Fruit fly (Drosophila melanogaster) whole organism, adult: ENCODE data around the gene Pp2B-14D.
A peak's percentile ranks its signal among the peaks of the same experiment; 100 is the strongest.

Experiments
- CG11617 ChIP-seq: fragments of 200-800 bp; sonication (Bioruptor generic); optimal IDR thresholded peaks from 2 replicates; lab custom pipeline; 2017; ENCODE audit warnings: mild to moderate bottlenecking, missing biosample characterization, missing genetic modification reagents, missing genetic modification characterization
- CG12768 ChIP-seq: fragments of 200-800 bp; sonication (Bioruptor generic); optimal IDR thresholded peaks from 2 replicates; lab custom pipeline; 2017; ENCODE audit warnings: missing biosample characterization, missing genetic modification characterization, mild to moderate bottlenecking, moderate library complexity, missing genetic modification reagents
- CG14711 ChIP-seq: fragments of 200-800 bp; sonication (Bioruptor generic); optimal IDR thresholded peaks from 2 replicates; lab custom pipeline; 2018; ENCODE audit warnings: missing biosample characterization, mild to moderate bottlenecking, missing genetic modification characterization, moderate library complexity
- CG1620 ChIP-seq: fragments of 200-800 bp; sonication (Bioruptor generic); optimal IDR thresholded peaks from 2 replicates; lab custom pipeline; 2016; ENCODE audit warnings: missing biosample characterization, missing genetic modification characterization
- CG33017 ChIP-seq: fragments of 200-800 bp; sonication (Bioruptor generic); optimal IDR thresholded peaks from 2 replicates; lab custom pipeline; 2018; ENCODE audit warnings: missing biosample characterization, mild to moderate bottlenecking, missing genetic modification characterization, moderate library complexity
- CG5204 ChIP-seq: fragments of 200-800 bp; sonication (Bioruptor generic); optimal IDR thresholded peaks from 2 replicates; lab custom pipeline; 2016; ENCODE audit warnings: missing biosample characterization, missing genetic modification characterization
- CG7045 ChIP-seq: fragments of 200-800 bp; sonication (Bioruptor generic); optimal IDR thresholded peaks from 2 replicates; lab custom pipeline; 2017; ENCODE audit warnings: missing biosample characterization, mild to moderate bottlenecking, missing genetic modification characterization
- CG7101 ChIP-seq: fragments of 200-800 bp; sonication (Bioruptor generic); optimal IDR thresholded peaks from 2 replicates; lab custom pipeline; 2018; ENCODE audit warnings: missing biosample characterization, mild to moderate bottlenecking, missing genetic modification characterization, moderate library complexity
- Clk ChIP-seq: fragments of 200-800 bp; sonication (Bioruptor generic); optimal IDR thresholded peaks from 2 replicates; lab custom pipeline; 2017; ENCODE audit warnings: missing biosample characterization, missing genetic modification characterization
- Crg-1 ChIP-seq: fragments of 200-800 bp; sonication (Bioruptor generic); optimal IDR thresholded peaks from 2 replicates; lab custom pipeline; 2016; ENCODE audit warnings: missing biosample characterization, missing genetic modification characterization
- Hr96 ChIP-seq: fragments of 200-800 bp; sonication (Bioruptor generic); optimal IDR thresholded peaks from 2 replicates; lab custom pipeline; 2016; ENCODE audit warnings: missing biosample characterization, missing genetic modification characterization
- Mnt ChIP-seq: fragments of 200-800 bp; sonication (Bioruptor generic); optimal IDR thresholded peaks from 2 replicates; lab custom pipeline; 2016; ENCODE audit warnings: missing biosample characterization, mild to moderate bottlenecking, missing genetic modification characterization
- bab1 ChIP-seq: fragments of 200-800 bp; sonication (Bioruptor generic); optimal IDR thresholded peaks from 3 replicates; lab custom pipeline; 2019; ENCODE audit warnings: missing biosample characterization, mild to moderate bottlenecking, missing genetic modification characterization, moderate library complexity
- cic ChIP-seq: fragments of 200-800 bp; sonication (Bioruptor generic); optimal IDR thresholded peaks from 2 replicates; lab custom pipeline; 2017; ENCODE audit warnings: missing biosample characterization, mild to moderate bottlenecking, missing genetic modification characterization, moderate library complexity
- cnc ChIP-seq, 2 experiments: fragments of >200 bp; optimal IDR thresholded peaks; 2 replicates each; lab custom pipeline; 2017
- kay ChIP-seq: fragments of 200-800 bp; sonication (Bioruptor generic); peaks from one replicate; lab custom pipeline; 2016; ENCODE audit warnings: missing biosample characterization, missing genetic modification characterization, borderline replicate concordance
- ovo ChIP-seq: fragments of 200-800 bp; sonication (Bioruptor generic); optimal IDR thresholded peaks from 2 replicates; lab custom pipeline; 2016; ENCODE audit warnings: missing biosample characterization, missing genetic modification characterization
- pad ChIP-seq: fragments of 200-800 bp; sonication (Bioruptor generic); optimal IDR thresholded peaks from 3 replicates; lab custom pipeline; 2017; ENCODE audit warnings: missing biosample characterization, missing genetic modification characterization, mild to moderate bottlenecking, moderate library complexity, missing genetic modification reagents
- tj ChIP-seq: fragments of 200-800 bp; sonication (Bioruptor generic); optimal IDR thresholded peaks from 3 replicates; lab custom pipeline; 2017; ENCODE audit warnings: missing biosample characterization, mild to moderate bottlenecking, missing genetic modification characterization, moderate library complexity
- toe ChIP-seq: fragments of 200-800 bp; sonication (Bioruptor generic); optimal IDR thresholded peaks from 2 replicates; lab custom pipeline; 2016; ENCODE audit warnings: missing biosample characterization, missing genetic modification characterization

Pp2B-14D gene

DNA sequence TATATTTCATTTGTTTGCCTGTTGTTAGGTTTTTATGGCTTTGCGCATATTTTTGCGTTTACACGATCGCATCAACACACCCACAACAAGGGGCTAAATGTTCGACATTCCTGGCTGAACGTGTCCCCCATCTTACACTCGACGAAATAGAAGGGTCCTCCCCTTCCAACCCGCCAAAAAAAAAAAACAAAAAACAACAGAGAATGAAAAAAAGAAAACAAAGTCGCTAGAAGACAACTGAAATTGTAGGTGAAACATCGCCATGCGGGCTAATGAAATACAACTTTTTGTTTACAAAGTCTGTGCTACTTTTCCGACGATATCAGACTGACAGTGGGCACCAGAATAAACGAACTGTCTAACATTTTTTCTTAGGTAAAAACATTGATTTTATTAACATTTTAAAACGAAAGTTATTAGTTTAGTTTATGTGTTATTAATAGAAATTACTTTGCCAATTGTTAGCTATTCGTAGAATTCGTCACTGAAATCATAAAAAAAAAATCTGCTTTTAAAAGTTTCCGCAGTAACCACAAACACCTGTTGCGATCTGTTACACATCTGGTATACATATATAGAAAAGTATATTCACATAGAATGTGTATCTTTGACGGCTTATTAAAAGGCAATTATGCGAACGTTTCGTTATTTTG lies 10.9 kb upstream of the Pp2B-14D start:
- TF ChIP-seq tj (no peak), kay (GFP tag; lab: Kevin White, UChicago) (peak; percentile 72)

DNA sequence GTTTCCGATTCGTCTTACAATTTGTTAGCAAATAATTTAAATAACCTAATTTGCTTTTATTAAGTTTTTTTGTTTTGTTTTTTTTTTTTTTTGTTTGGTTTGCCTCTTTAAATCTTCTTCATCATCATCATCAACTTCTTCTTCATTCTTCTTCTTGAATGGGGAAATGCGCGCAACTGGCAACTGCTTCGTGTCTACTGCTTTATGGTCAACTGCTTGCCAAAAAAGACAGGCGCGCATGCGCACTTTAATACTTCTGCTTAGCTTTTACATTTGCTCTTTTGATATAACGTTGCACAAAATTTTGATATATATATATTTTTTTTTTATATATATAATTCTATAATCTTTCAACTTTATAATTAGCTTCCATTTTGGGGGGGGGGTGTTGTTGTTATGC lies 5.6 kb upstream of the Pp2B-14D start:
- TF ChIP-seq kay (GFP tag; lab: Kevin White, UChicago) (peak; percentile 39), CG14711 (tag; lab: Kevin White, UChicago) (no peak)

DNA sequence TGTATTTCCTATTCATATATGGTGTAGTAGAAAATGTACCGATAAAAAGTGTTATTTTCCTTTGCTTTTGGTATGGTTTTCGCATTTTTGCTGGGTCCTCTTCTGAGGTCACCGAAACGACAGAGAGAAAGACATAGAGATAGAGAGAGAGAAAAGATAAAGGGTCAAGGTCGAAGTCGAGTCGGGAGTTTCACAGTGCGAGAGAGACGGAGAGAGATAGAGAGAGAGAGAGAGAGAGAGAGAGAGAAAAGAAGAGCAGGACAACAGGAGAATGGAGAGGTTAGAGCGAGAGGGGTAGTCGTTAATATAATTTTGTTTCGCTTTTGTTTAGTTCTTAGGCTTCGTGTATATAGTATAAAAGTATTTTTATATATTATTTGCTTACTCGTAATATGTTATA lies 2.4 kb upstream of the Pp2B-14D start:
- no peak for TF ChIP-seq CG11617 (GFP tag; lab: Kevin White, UChicago)
- TF ChIP-seq CG7101 (tag; lab: Kevin White, UChicago) = no peak
- TF ChIP-seq tj = no peak
- TF ChIP-seq CG12768 = no peak
- TF ChIP-seq cic (GFP tag; lab: Kevin White, UChicago) = no peak
- TF ChIP-seq CG14711 (tag; lab: Kevin White, UChicago) = no peak
- no peak for TF ChIP-seq ovo (GFP tag; lab: Kevin White, UChicago)
- no peak for TF ChIP-seq CG7045
- TF ChIP-seq bab1 (GFP tag; lab: Kevin White, UChicago) = no peak
- no peak for TF ChIP-seq pad (GFP tag; lab: Kevin White, UChicago)
- no peak for TF ChIP-seq Clk (GFP tag; lab: Kevin White, UChicago)

DNA sequence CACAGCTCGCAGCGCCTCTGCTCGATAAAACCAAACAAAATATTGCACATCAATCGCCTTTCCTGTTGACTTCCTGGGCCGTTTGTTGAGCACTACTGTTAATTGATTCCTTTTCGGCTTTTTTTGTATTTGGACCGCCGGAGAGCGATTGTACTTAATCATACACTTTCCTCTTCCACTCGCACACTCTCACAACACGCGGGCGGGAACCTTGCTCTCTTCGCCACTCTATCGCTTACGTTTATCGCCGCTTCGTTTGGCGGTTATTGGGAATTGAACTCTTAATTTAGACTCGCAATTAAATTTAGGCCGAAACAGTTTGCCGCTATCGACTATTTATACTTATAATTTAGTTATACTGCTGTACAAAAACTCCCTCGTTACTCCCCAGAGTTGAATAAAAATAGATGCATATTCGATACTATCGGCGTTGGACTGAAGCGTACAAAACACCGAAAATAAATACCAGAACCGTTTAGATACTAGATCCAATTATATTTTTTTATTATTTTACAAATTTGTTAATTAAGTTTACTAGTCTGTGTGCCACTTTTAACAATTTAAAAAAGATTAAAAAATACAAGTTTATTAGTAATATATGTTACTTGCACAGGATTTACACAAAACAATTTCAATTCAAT lies 6.2 kb downstream of the Pp2B-14D start, which contains the start of gene Arp2:
Gene Arp2 (minus strand): TSS at position 427 of the 641 bp plus-strand sequence.
- TF ChIP-seq cic (GFP tag; lab: Kevin White, UChicago) = no peak
- no peak for TF ChIP-seq cnc (optimal IDR thresholded peaks at IDR 0.05; lab: Kevin White, UChicago)
- no peak for TF ChIP-seq CG11617 (GFP tag; lab: Kevin White, UChicago)

DNA sequence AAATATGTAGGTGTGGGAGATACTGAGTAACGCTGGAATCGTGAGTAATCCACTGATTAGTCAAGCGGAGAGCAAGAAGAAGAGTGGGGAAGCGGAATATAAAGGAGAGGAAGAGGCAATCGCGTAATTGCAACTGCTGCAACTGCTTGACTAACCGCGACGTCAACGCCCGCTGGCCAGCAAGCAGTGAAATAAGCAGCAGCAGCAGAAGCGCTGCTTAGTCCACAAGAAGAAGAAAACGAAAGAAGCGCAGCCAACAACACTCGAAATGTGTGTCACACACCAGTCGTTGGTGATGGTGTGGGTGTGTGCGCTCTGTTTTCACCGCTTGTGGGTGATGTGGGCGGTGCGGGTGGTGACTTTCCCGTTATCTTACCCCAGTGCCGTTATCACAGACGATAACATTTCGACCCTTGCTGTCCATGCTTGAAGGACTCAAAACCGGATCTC lies 6.8 kb downstream of the Pp2B-14D start:
- TF ChIP-seq Clk (GFP tag; lab: Kevin White, UChicago) (no peak), CG5204 (GFP tag; lab: Kevin White, UChicago) (no peak), CG11617 (GFP tag; lab: Kevin White, UChicago) (no peak), cic (GFP tag; lab: Kevin White, UChicago) (peak; percentile 44), CG12768 (no peak), ovo (GFP tag; lab: Kevin White, UChicago) (peak; percentile 45), CG33017 (tag; lab: Kevin White, UChicago) (no peak), pad (GFP tag; lab: Kevin White, UChicago) (no peak), CG1620 (no peak), toe (GFP tag; lab: Kevin White, UChicago) (no peak), CG7045 (no peak), bab1 (GFP tag; lab: Kevin White, UChicago) (no peak), Mnt (GFP tag; lab: Kevin White, UChicago) (no peak), kay (GFP tag; lab: Kevin White, UChicago) (no peak), tj (peak; percentile 46)

DNA sequence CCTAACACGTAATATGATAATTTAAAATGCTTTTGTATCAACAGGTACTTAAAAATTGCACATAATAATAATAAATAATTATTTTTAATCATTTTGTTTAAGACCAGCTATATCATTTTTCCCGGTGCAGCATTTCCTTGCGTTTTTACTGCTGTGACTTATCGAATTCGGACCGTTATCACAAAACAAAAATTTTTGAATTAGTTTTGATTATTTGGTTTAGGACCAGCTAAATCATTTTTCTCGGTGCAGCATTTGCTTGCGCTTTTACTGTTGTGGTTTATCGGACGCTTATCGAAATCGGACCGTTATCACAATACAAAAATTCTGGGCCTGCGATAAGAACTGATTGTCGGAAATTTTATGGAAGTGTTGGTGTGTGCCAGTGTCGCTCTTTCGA lies 7.2 kb downstream of the Pp2B-14D start:
- TF ChIP-seq tj = peak; percentile 43
- TF ChIP-seq Clk (GFP tag; lab: Kevin White, UChicago) = peak; percentile 15
- TF ChIP-seq CG5204 (GFP tag; lab: Kevin White, UChicago) = no peak
- TF ChIP-seq pad (GFP tag; lab: Kevin White, UChicago) = peak; percentile 29
- TF ChIP-seq Hr96 = no peak
- TF ChIP-seq Crg-1 (GFP tag; lab: Kevin White, UChicago) = no peak
- no peak for TF ChIP-seq cnc (optimal IDR thresholded peaks at IDR 0.05; lab: Kevin White, UChicago)
- peak; percentile 74 for TF ChIP-seq CG7101 (tag; lab: Kevin White, UChicago)
- peak; percentile 17 for TF ChIP-seq toe (GFP tag; lab: Kevin White, UChicago)
- peak; percentile 81 for TF ChIP-seq ovo (GFP tag; lab: Kevin White, UChicago)
- TF ChIP-seq CG12768 = peak; percentile 61
- peak; percentile 68 for TF ChIP-seq CG14711 (tag; lab: Kevin White, UChicago)
- no peak for TF ChIP-seq CG1620
- TF ChIP-seq bab1 (GFP tag; lab: Kevin White, UChicago) = peak; percentile 79
- peak; percentile 53 for TF ChIP-seq CG7045
- peak; percentile 96 for TF ChIP-seq kay (GFP tag; lab: Kevin White, UChicago)
- TF ChIP-seq Mnt (GFP tag; lab: Kevin White, UChicago) = peak; percentile 53
- peak; percentile 79 for TF ChIP-seq CG11617 (GFP tag; lab: Kevin White, UChicago)
- peak; percentile 69 for TF ChIP-seq CG33017 (tag; lab: Kevin White, UChicago)
- TF ChIP-seq cic (GFP tag; lab: Kevin White, UChicago) = no peak

DNA sequence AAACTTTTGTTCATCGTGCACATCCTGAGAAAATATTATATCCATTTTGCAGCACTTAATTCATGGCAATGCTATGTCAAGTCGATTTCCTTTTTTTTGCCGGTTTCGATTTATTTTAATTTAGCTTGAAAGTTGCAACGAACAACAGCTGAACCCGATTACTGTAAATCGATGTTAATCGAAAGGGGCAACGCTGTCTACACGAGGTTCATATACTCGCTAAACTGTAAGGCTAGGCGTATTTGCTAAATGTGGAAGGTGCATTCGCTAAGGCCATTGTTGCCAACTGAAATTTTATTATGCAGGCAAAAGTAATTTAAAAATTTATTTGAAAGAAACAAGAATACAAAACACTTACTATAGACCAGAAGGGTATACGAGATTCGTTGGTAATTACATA lies 12.4 kb downstream of the Pp2B-14D start, which contains the start of gene CG9902:
Gene CG9902 (minus strand): TSS at position 131 of the 400 bp plus-strand sequence.
- TF ChIP-seq cic (GFP tag; lab: Kevin White, UChicago) (no peak), Hr96 (no peak), tj (peak; percentile 9), CG7101 (tag; lab: Kevin White, UChicago) (peak; percentile 30), Clk (GFP tag; lab: Kevin White, UChicago) (no peak), CG12768 (no peak), CG7045 (no peak), CG11617 (GFP tag; lab: Kevin White, UChicago) (no peak), Crg-1 (GFP tag; lab: Kevin White, UChicago) (no peak), ovo (GFP tag; lab: Kevin White, UChicago) (no peak), pad (GFP tag; lab: Kevin White, UChicago) (peak; percentile 89), bab1 (GFP tag; lab: Kevin White, UChicago) (peak; percentile 62), CG14711 (tag; lab: Kevin White, UChicago) (peak; percentile 10), CG33017 (tag; lab: Kevin White, UChicago) (no peak), toe (GFP tag; lab: Kevin White, UChicago) (no peak), Mnt (GFP tag; lab: Kevin White, UChicago) (no peak), cnc (optimal IDR thresholded peaks at IDR 0.05; lab: Kevin White, UChicago) (no peak), CG5204 (GFP tag; lab: Kevin White, UChicago) (no peak), CG1620 (no peak), kay (GFP tag; lab: Kevin White, UChicago) (no peak)
